Fruit fly (Drosophila melanogaster): ENCODE measurements around the gene Gbeta13F.

Gbeta13F gene

dm6 chrX:15869843-15870242, 9.9 kb downstream of the Gbeta13F start, which contains the start of gene CG16952 (continued):
- TF ChIP-seq pho (GFP tag; optimal IDR thresholded peaks at IDR 0.05) = peak; percentile 27
- TF ChIP-seq onecut (GFP tag; IDR thresholded peaks at IDR 0.05) = no peak
- TF ChIP-seq Ravus (GFP tag; IDR thresholded peaks at IDR 0.05) = no peak
- TF ChIP-seq trem (tag; optimal IDR thresholded peaks at IDR 0.05) = peak; percentile 72
- no peak for TF ChIP-seq sc (optimal IDR thresholded peaks at IDR 0.05)
- TF ChIP-seq sc (GFP tag; optimal IDR thresholded peaks at IDR 0.05) = no peak
- TF ChIP-seq phol (tag; optimal IDR thresholded peaks at IDR 0.05) = peak; percentile 51
- TF ChIP-seq h (optimal IDR thresholded peaks at IDR 0.05) = no peak
- TF ChIP-seq hb (GFP tag; IDR thresholded peaks at IDR 0.05; ENCODE audit: partially characterized antibody) = peak; percentile 92
- no peak for TF ChIP-seq CG6813 (GFP tag; optimal IDR thresholded peaks at IDR 0.05)
- TF ChIP-seq ac (GFP tag; optimal IDR thresholded peaks at IDR 0.05) = no peak
- peak; percentile 84 for TF ChIP-seq CG6791 (GFP tag; IDR thresholded peaks at IDR 0.05; ENCODE audit: partially characterized antibody)
- no peak for TF ChIP-seq CG10431 (GFP tag; optimal IDR thresholded peaks at IDR 0.05)
- TF ChIP-seq Camta (GFP tag; optimal IDR thresholded peaks at IDR 0.05) = no peak
- TF ChIP-seq CG2199 (GFP tag; IDR thresholded peaks at IDR 0.05) = no peak
- TF ChIP-seq CG13894 (tag; optimal IDR thresholded peaks at IDR 0.05) = no peak
- TF ChIP-seq CG8924 (tag; optimal IDR thresholded peaks at IDR 0.05) = peak; percentile 30
- TF ChIP-seq sna (GFP tag; IDR thresholded peaks at IDR 0.05; ENCODE audit: partially characterized antibody) = peak; percentile 91
- peak; percentile 48 for TF ChIP-seq HmgZ (tag; optimal IDR thresholded peaks at IDR 0.05)
- no peak for TF ChIP-seq Dbx (GFP tag; IDR thresholded peaks at IDR 0.05)
- TF ChIP-seq ci (GFP tag; IDR thresholded peaks at IDR 0.05) = no peak
- no peak for TF ChIP-seq CG11696 (GFP tag; IDR thresholded peaks at IDR 0.05)
- TF ChIP-seq CG3065 (GFP tag; optimal IDR thresholded peaks at IDR 0.05) = no peak
- peak; percentile 16 for TF ChIP-seq CG15601 (tag; optimal IDR thresholded peaks at IDR 0.05)
- no peak for TF ChIP-seq Xbp1 (GFP tag; optimal IDR thresholded peaks at IDR 0.05)
- no peak for TF ChIP-seq zen (tag; optimal IDR thresholded peaks at IDR 0.05)
- no peak for TF ChIP-seq CkIIα-i1 (GFP tag; IDR thresholded peaks at IDR 0.05)
- no peak for TF ChIP-seq Fer1 (GFP tag; optimal IDR thresholded peaks at IDR 0.05)
- no peak for TF ChIP-seq eve (GFP tag; optimal IDR thresholded peaks at IDR 0.05)
- no peak for TF ChIP-seq CG2875 (GFP tag; optimal IDR thresholded peaks at IDR 0.05)
- no peak for TF ChIP-seq GATAe (GFP tag; conservative IDR thresholded peaks at IDR 0.05)
- TF ChIP-seq CG13775 (GFP tag; optimal IDR thresholded peaks at IDR 0.05) = peak; percentile 11
- no peak for TF ChIP-seq CG31441 (GFP tag; IDR thresholded peaks at IDR 0.05)
- TF ChIP-seq sim (GFP tag; IDR thresholded peaks at IDR 0.05) = no peak
- TF ChIP-seq CG16813 (GFP tag; IDR thresholded peaks at IDR 0.05; ENCODE audit: partially characterized antibody) = peak; percentile 93
- TF ChIP-seq row (GFP tag; IDR thresholded peaks at IDR 0.05) = peak; percentile 59; the same call in 2 of the 3 replicates
- no peak for TF ChIP-seq emc (GFP tag; optimal IDR thresholded peaks at IDR 0.05)
- peak; percentile 64 for TF ChIP-seq CG7357 (GFP tag; IDR thresholded peaks at IDR 0.05)
- TF ChIP-seq CG4617 (GFP tag; optimal IDR thresholded peaks at IDR 0.05; ENCODE audit: borderline replicate concordance) = peak; percentile 26
- TF ChIP-seq knrl (GFP tag; IDR thresholded peaks at IDR 0.05; ENCODE audit: partially characterized antibody) = peak; percentile 85; the same call in 2 of the 3 replicates
- no peak for TF ChIP-seq Side (GFP tag; optimal IDR thresholded peaks at IDR 0.05)
- TF ChIP-seq z (GFP tag; IDR thresholded peaks at IDR 0.05) = no peak
- no peak for TF ChIP-seq sqz (GFP tag; optimal IDR thresholded peaks at IDR 0.05)
- TF ChIP-seq CG34376 (GFP tag; optimal IDR thresholded peaks at IDR 0.05) = peak; percentile 10
- peak; percentile 9 for TF ChIP-seq gem (tag; optimal IDR thresholded peaks at IDR 0.05)
- TF ChIP-seq CG17612 (GFP tag; IDR thresholded peaks at IDR 0.05) = no peak
- TF ChIP-seq CG33213 (GFP tag; optimal IDR thresholded peaks at IDR 0.05) = peak; percentile 3
- TF ChIP-seq ranshi (GFP tag; IDR thresholded peaks at IDR 0.05) = no peak
- TF ChIP-seq CG8089 (GFP tag; optimal IDR thresholded peaks at IDR 0.05) = no peak
- TF ChIP-seq yki (optimal IDR thresholded peaks at IDR 0.05) = no peak
- TF ChIP-seq CG7745 (tag; optimal IDR thresholded peaks at IDR 0.05) = no peak
- TF ChIP-seq CG10209 (GFP tag; optimal IDR thresholded peaks at IDR 0.05) = no peak
- no peak for TF ChIP-seq Gug (GFP tag; IDR thresholded peaks at IDR 0.05)

All from whole organism, embryonic.